Worm (Caenorhabditis elegans): ENCODE measurements around the gene fbf-1.

The fbf-1 gene

ce11 chrII:6061495-6061894 lies 19.1 kb downstream of the fbf-1 start (continued):
- TF ChIP-seq madf-9 (GFP tag; conservative IDR thresholded peaks at IDR 0.05) (peak; percentile 62), T26A8.4 (GFP tag; IDR thresholded peaks at IDR 0.05) (0 out of 2 replicates have a peak, but pooled peaks have one; percentile 19), zip-2 (tag; optimal IDR thresholded peaks at IDR 0.05) (no peak), spr-1 (tag; optimal IDR thresholded peaks at IDR 0.05) (no peak), R02D3.7 (tag; optimal IDR thresholded peaks at IDR 0.05) (no peak), zfp-2 (tag; optimal IDR thresholded peaks at IDR 0.05) (no peak), aly-2 (tag; optimal IDR thresholded peaks at IDR 0.05) (no peak), unc-62 (GFP tag; optimal IDR thresholded peaks at IDR 0.05 in 1 of 2) (peak in 1 of 2 experiments; percentile 86), unc-62 (tag; optimal IDR thresholded peaks at IDR 0.05) (no peak), madf-5 (GFP tag; IDR thresholded peaks at IDR 0.05) (no peak), ceh-44 (GFP tag; IDR thresholded peaks at IDR 0.05) (no peak), egl-43 (GFP tag; IDR thresholded peaks at IDR 0.05) (no peak), T20F7.1 (GFP tag; optimal IDR thresholded peaks at IDR 0.05) (peak; percentile 51)

DNA sequence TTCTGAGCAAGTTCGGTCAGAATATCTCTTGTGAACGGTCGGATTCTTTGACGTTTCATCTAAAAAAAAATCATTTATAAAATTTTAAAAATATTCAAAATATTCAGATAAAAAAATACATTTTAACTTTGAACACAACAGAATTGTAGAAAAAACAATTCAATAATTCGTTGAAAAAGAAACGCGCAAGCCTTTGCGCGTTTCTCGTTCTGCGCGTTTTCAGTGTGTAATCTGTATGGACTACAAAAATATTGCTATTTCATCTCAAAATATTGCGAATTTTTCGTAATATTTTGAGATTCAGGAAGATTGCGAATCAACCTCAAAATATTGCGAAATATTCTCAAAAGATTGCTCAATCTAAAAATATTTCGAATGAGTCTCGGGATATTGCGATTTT lies 24.7 kb downstream of the fbf-1 start, which contains the start of gene R12C12.7:
R12C12.7 (minus strand) TSS at position 59 of the 400 bp plus-strand sequence.
- peak; percentile 30 for TF ChIP-seq hlh-30 (tag; optimal IDR thresholded peaks at IDR 0.05; ENCODE audit: insufficient read depth)
- TF ChIP-seq dve-1 (tag; optimal IDR thresholded peaks at IDR 0.05; ENCODE audit: insufficient read depth), result peak; percentile 18
- TF ChIP-seq dpl-1 (GFP tag; optimal IDR thresholded peaks at IDR 0.05), result peak; percentile 51
- no peak for TF ChIP-seq snpc-1.2 (GFP tag; IDR thresholded peaks at IDR 0.05)
- peak; percentile 72 for TF ChIP-seq pqm-1 (tag; optimal IDR thresholded peaks at IDR 0.05)
- TF ChIP-seq lin-38 (GFP tag; IDR thresholded peaks at IDR 0.05), result 0 out of 2 replicates have a peak, but pooled peaks have one; percentile 26
- TF ChIP-seq ztf-7 (tag; optimal IDR thresholded peaks at IDR 0.05), result no peak
- no peak for TF ChIP-seq ceh-62 (tag; optimal IDR thresholded peaks at IDR 0.05)
- no peak for TF ChIP-seq daf-16 (GFP tag; optimal IDR thresholded peaks at IDR 0.05)
- TF ChIP-seq daf-16 (tag; optimal IDR thresholded peaks at IDR 0.05), result peak; percentile 4
- TF ChIP-seq mes-2 (tag; optimal IDR thresholded peaks at IDR 0.05; ENCODE audit: poor library complexity, severe bottlenecking), result peak; percentile 70
- peak; percentile 76 for TF ChIP-seq nhr-28 (tag; optimal IDR thresholded peaks at IDR 0.05)
- TF ChIP-seq lin-15B (tag; optimal IDR thresholded peaks at IDR 0.05), result no peak
- peak in 1 of 2 experiments; percentile 55 for TF ChIP-seq lsy-2 (tag; optimal IDR thresholded peaks at IDR 0.05)

DNA sequence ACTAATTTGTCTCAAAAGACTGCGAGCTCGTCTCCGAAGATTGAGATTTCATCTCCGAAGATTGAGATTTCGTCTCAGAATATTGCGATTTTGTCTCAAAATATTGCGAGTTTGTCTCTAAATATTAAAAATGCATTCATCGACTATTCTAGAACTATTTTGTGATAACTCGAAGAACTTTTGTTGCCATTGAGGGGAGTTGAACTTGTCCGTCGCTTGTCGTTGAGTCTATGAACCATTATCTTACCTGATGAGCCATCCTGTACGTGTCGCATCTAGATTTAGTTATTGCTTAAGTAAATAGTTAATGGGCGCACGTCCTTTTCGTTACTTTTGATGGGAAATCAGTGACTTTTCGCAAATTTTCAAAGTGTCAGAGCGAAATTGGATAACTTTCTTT lies 26.1 kb downstream of the fbf-1 start:
- TF ChIP-seq Y48G9A.11 (GFP tag; IDR thresholded peaks at IDR 0.05), result peak; percentile 49; the same call in 1 of the 2 replicates
- TF ChIP-seq snpc-1.2 (GFP tag; IDR thresholded peaks at IDR 0.05), result peak; percentile 65; the same call in 1 of the 2 replicates
- TF ChIP-seq F26F4.8 (GFP tag; conservative IDR thresholded peaks at IDR 0.05), result 0 out of 2 replicates have a peak, but pooled peaks have one; percentile 31
- 0 out of 2 replicates have a peak, but pooled peaks have one; percentile 15 for TF ChIP-seq egl-43 (GFP tag; IDR thresholded peaks at IDR 0.05)
- TF ChIP-seq madf-5 (GFP tag; IDR thresholded peaks at IDR 0.05), result 0 out of 4 replicates have a peak, but pooled peaks of 1 of the 2 experiments have one; percentile 26
- 0 out of 2 replicates have a peak, but pooled peaks have one; percentile 43 for TF ChIP-seq arid-1 (GFP tag; conservative IDR thresholded peaks at IDR 0.05)
- 0 out of 2 replicates have a peak, but pooled peaks have one; percentile 58 for TF ChIP-seq lim-7 (GFP tag; IDR thresholded peaks at IDR 0.05)
- TF ChIP-seq lin-1 (GFP tag; IDR thresholded peaks at IDR 0.05), result 0 out of 2 replicates have a peak, but pooled peaks have one; percentile 23
- peak; percentile 65 for TF ChIP-seq lin-38 (GFP tag; IDR thresholded peaks at IDR 0.05)
- peak; percentile 67; the same call in 1 of the 2 replicates for TF ChIP-seq D1046.2 (GFP tag; IDR thresholded peaks at IDR 0.05)
- TF ChIP-seq dmd-8 (GFP tag; IDR thresholded peaks at IDR 0.05), result 0 out of 2 replicates have a peak, but pooled peaks have one; percentile 63

DNA sequence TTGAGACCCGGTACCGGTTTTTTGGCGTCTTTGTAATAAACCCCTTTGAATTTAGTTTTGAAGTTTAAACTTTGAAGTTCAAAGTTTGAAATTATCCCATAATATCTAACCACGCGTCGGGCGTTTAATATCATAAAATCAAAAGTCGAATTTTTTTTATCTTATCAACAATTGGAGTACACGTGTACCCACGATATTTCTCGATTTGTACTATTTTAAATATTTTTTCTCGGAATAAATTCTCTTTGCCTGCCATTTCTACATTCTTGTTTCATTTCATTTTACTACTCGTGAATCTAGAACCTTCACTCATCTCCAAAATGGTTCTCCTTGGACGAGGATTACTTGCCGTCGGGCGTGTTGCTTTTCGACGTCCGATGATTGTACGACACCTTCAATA lies 30.5 kb downstream of the fbf-1 start, which contains the start of gene gldc-1:
gldc-1 (plus strand) TSS at position 301 of the 400 bp plus-strand sequence.
- no peak for TF ChIP-seq lin-38 (GFP tag; IDR thresholded peaks at IDR 0.05)
- TF ChIP-seq ZK546.5 (tag; optimal IDR thresholded peaks at IDR 0.05), result no peak
- no peak for TF ChIP-seq Y48G9A.11 (GFP tag; IDR thresholded peaks at IDR 0.05)
- TF ChIP-seq lin-1 (GFP tag; IDR thresholded peaks at IDR 0.05), result no peak
- TF ChIP-seq aha-1 (tag), result no peak
- peak; percentile 2 for TF ChIP-seq nhr-48 (tag; optimal IDR thresholded peaks at IDR 0.05)
- no peak for TF ChIP-seq daf-8 (GFP tag; IDR thresholded peaks at IDR 0.05)
- peak; percentile 47 for TF ChIP-seq dmd-6 (GFP tag; IDR thresholded peaks at IDR 0.05)
- no peak for TF ChIP-seq ama-1 (optimal IDR thresholded peaks at IDR 0.05)
- no peak for TF ChIP-seq nhr-11 (tag; optimal IDR thresholded peaks at IDR 0.05)
- TF ChIP-seq zag-1 (tag; optimal IDR thresholded peaks at IDR 0.05), result no peak
- TF ChIP-seq nhr-77 (tag; optimal IDR thresholded peaks at IDR 0.05), result no peak
- TF ChIP-seq skn-1 (tag; optimal IDR thresholded peaks at IDR 0.05), result no peak
- TF ChIP-seq ZK337.2 (GFP tag; IDR thresholded peaks at IDR 0.05), result no peak
- TF ChIP-seq lim-7 (GFP tag; IDR thresholded peaks at IDR 0.05), result no peak
- TF ChIP-seq arid-1 (GFP tag; conservative IDR thresholded peaks at IDR 0.05), result no peak
- TF ChIP-seq dmd-9 (GFP tag; IDR thresholded peaks at IDR 0.05), result no peak
- TF ChIP-seq ztf-7 (tag; optimal IDR thresholded peaks at IDR 0.05), result no peak
- TF ChIP-seq unc-62 (GFP tag; optimal IDR thresholded peaks at IDR 0.05 in 1 of 2), result no peak
- no peak for TF ChIP-seq unc-62 (tag; optimal IDR thresholded peaks at IDR 0.05)
- no peak for TF ChIP-seq T26A8.4 (GFP tag; IDR thresholded peaks at IDR 0.05)
- TF ChIP-seq nhr-28 (tag; optimal IDR thresholded peaks at IDR 0.05), result no peak

Data from whole organism, L4 larva.